Worm (Caenorhabditis elegans): ENCODE results near the gene K11D12.8.

ce11 chrV:5046103-5046502, 5.3 kb upstream of the K11D12.8 start, which contains the start of gene exc-14:
- TF ChIP-seq C08G9.2 (tag; optimal IDR thresholded peaks at IDR 0.05) (no peak), ceh-30 (tag; optimal IDR thresholded peaks at IDR 0.05) (no peak), fax-1 (tag; optimal IDR thresholded peaks at IDR 0.05) (no peak), ceh-9 (tag; optimal IDR thresholded peaks at IDR 0.05) (no peak), nfya-1 (tag; optimal IDR thresholded peaks at IDR 0.05) (no peak), rnt-1 (tag; optimal IDR thresholded peaks at IDR 0.05) (no peak), tbx-2 (tag; optimal IDR thresholded peaks at IDR 0.05) (no peak), ceh-18 (tag; optimal IDR thresholded peaks at IDR 0.05) (no peak), hlh-13 (GFP tag; optimal IDR thresholded peaks at IDR 0.05) (no peak)
